Fruit fly (Drosophila melanogaster) whole organism, embryonic: ENCODE results near the gene CG31287.
A peak's percentile ranks its signal among the peaks of the same experiment; 100 is the strongest.

Source experiments
- Asciz ChIP-seq: fragments of 200-800 bp; sonication (Bioruptor generic); optimal IDR thresholded peaks from 2 replicates; lab custom pipeline; 2017; ENCODE audit warnings: missing biosample characterization, mild to moderate bottlenecking, missing genetic modification characterization, missing genetic modification reagents
- CG12236 ChIP-seq: fragments of 200-800 bp; sonication (Bioruptor generic); optimal IDR thresholded peaks from 2 replicates; lab custom pipeline; 2016; ENCODE audit warnings: missing biosample characterization, missing genetic modification characterization
- CG15073 ChIP-seq: fragments of 200-800 bp; sonication (Bioruptor generic); optimal IDR thresholded peaks from 2 replicates; lab custom pipeline; 2016; ENCODE audit warnings: missing biosample characterization, missing genetic modification characterization
- CG17802 ChIP-seq: fragments of 200-800 bp; sonication (Bioruptor generic); optimal IDR thresholded peaks from 2 replicates; lab custom pipeline; 2018; ENCODE audit warnings: missing biosample characterization, mild to moderate bottlenecking, missing genetic modification characterization, moderate library complexity
- CkIIα-i1 ChIP-seq: fragments of 200-800 bp; sonication (Bioruptor generic); IDR thresholded peaks from 2 replicates; pipeline ENCODE4 v1.3.6; 2022; ENCODE audit warnings: missing biosample characterization, missing genetic modification characterization
- Dip3 ChIP-seq: fragments of 200-800 bp; sonication (Bioruptor generic); optimal IDR thresholded peaks from 3 replicates; lab custom pipeline; 2016; ENCODE audit warnings: missing biosample characterization, missing genetic modification characterization
- Hr3 ChIP-seq: fragments of 200-800 bp; sonication (Bioruptor generic); optimal IDR thresholded peaks from 3 replicates; lab custom pipeline; 2016; ENCODE audit warnings: missing biosample characterization, missing genetic modification characterization
- Six4 ChIP-seq: fragments of 200-800 bp; sonication (Bioruptor generic); optimal IDR thresholded peaks from 2 replicates; lab custom pipeline; 2016; ENCODE audit warnings: missing biosample characterization, missing genetic modification characterization
- ab ChIP-seq: fragments of 200-800 bp; sonication (Bioruptor generic); optimal IDR thresholded peaks from 2 replicates; lab custom pipeline; 2016; ENCODE audit warnings: missing biosample characterization, missing genetic modification characterization
- nerfin-1 ChIP-seq: fragments of 200-800 bp; sonication (Bioruptor generic); optimal IDR thresholded peaks from 3 replicates; lab custom pipeline; 2019; ENCODE audit warnings: missing biosample characterization, mild to moderate bottlenecking, missing genetic modification characterization, moderate library complexity
- row ChIP-seq: fragments of 200-800 bp; sonication (Bioruptor generic); IDR thresholded peaks from 3 replicates; pipeline ENCODE4 v1.3.6; 2022; ENCODE audit warnings: missing biosample characterization, missing genetic modification characterization
- slou ChIP-seq: fragments of 200-800 bp; sonication (Bioruptor generic); optimal IDR thresholded peaks from 3 replicates; lab custom pipeline; 2016; ENCODE audit warnings: missing biosample characterization, missing genetic modification characterization

- TF ChIP-seq CG12236 (GFP tag; lab: Kevin White, UChicago): no peak
- TF ChIP-seq nerfin-1 (tag; lab: Kevin White, UChicago): peak; percentile 8
- no peak for TF ChIP-seq CG17802 (tag; lab: Kevin White, UChicago)
- TF ChIP-seq Six4 (GFP tag; lab: Kevin White, UChicago): no peak
- TF ChIP-seq slou: no peak
- no peak for TF ChIP-seq row (GFP tag; lab: Robert Waterston, UW)
- no peak for TF ChIP-seq ab (GFP tag; lab: Kevin White, UChicago)
- TF ChIP-seq CkIIα-i1 (GFP tag; lab: Robert Waterston, UW): no peak
- TF ChIP-seq Dip3: no peak
- TF ChIP-seq Hr3 (GFP tag; lab: Kevin White, UChicago): no peak
- no peak for TF ChIP-seq CG15073 (GFP tag; lab: Kevin White, UChicago)
- TF ChIP-seq Asciz (GFP tag; lab: Kevin White, UChicago): no peak
Measured at dm6 chr3R:16251270-16251925, 48.2 kb downstream of the CG31287 start.
